Worm (Caenorhabditis elegans): Measurements from ENCODE around the gene sdz-11.
A peak's percentile ranks its signal among the peaks of the same experiment; 100 is the strongest.

sdz-11 gene

ce11 chrII:3748719-3749118, 3.4 kb downstream of the sdz-11 start, which contains the start of gene fbxb-90:
TSS of gene fbxb-90 (minus strand) at chrII:3748819.
- no peak for TF ChIP-seq tbx-2 (tag; optimal IDR thresholded peaks at IDR 0.05)
- no peak for TF ChIP-seq grh-1 (GFP tag; IDR thresholded peaks at IDR 0.05)
- TF ChIP-seq nhr-19 (GFP tag; conservative IDR thresholded peaks at IDR 0.05), result no peak
- no peak for TF ChIP-seq nhr-77 (tag; optimal IDR thresholded peaks at IDR 0.05)
- TF ChIP-seq nhr-47 (tag; optimal IDR thresholded peaks at IDR 0.05), result no peak
- TF ChIP-seq egl-27 (tag; optimal IDR thresholded peaks at IDR 0.05), result no peak
- no peak for TF ChIP-seq lin-39 (tag; optimal IDR thresholded peaks at IDR 0.05)
- no peak for TF ChIP-seq nhr-84 (tag; optimal IDR thresholded peaks at IDR 0.05)
- no peak for TF ChIP-seq lin-35 (GFP tag; optimal IDR thresholded peaks at IDR 0.05)
- no peak for TF ChIP-seq sptf-1 (tag; optimal IDR thresholded peaks at IDR 0.05)
- no peak for TF ChIP-seq nhr-90 (tag; optimal IDR thresholded peaks at IDR 0.05; ENCODE audit: poor library complexity)
- TF ChIP-seq unc-62 (GFP tag; optimal IDR thresholded peaks at IDR 0.05), result no peak
- no peak for TF ChIP-seq vab-15 (tag; optimal IDR thresholded peaks at IDR 0.05)
- no peak for TF ChIP-seq xbp-1 (tag; optimal IDR thresholded peaks at IDR 0.05)
- no peak for TF ChIP-seq efl-1 (optimal IDR thresholded peaks at IDR 0.05)
- TF ChIP-seq efl-1 (GFP tag; optimal IDR thresholded peaks at IDR 0.05 in 1 of 2), result no peak
- no peak for TF ChIP-seq lin-14 (GFP tag; optimal IDR thresholded peaks at IDR 0.05)
- TF ChIP-seq fkh-4 (tag; optimal IDR thresholded peaks at IDR 0.05; ENCODE audit: borderline replicate concordance), result no peak
- TF ChIP-seq nhr-76 (tag; optimal IDR thresholded peaks at IDR 0.05), result no peak
- TF ChIP-seq elt-3 (tag; optimal IDR thresholded peaks at IDR 0.05), result no peak
- TF ChIP-seq fos-1 (tag; optimal IDR thresholded peaks at IDR 0.05), result no peak

- TF ChIP-seq alr-1 (tag; optimal IDR thresholded peaks at IDR 0.05; ENCODE audit: borderline replicate concordance), result no peak
- no peak for TF ChIP-seq nhr-19 (GFP tag; conservative IDR thresholded peaks at IDR 0.05)
- no peak for TF ChIP-seq C04F5.9 (tag; optimal IDR thresholded peaks at IDR 0.05)
- TF ChIP-seq mef-2 (tag; optimal IDR thresholded peaks at IDR 0.05), result no peak
Observed at ce11 chrII:3747405-3747804, 4.7 kb downstream of the sdz-11 start, which contains the start of gene fbxb-92. TSS of gene fbxb-92 (minus strand) at chrII:3747505.

DNA sequence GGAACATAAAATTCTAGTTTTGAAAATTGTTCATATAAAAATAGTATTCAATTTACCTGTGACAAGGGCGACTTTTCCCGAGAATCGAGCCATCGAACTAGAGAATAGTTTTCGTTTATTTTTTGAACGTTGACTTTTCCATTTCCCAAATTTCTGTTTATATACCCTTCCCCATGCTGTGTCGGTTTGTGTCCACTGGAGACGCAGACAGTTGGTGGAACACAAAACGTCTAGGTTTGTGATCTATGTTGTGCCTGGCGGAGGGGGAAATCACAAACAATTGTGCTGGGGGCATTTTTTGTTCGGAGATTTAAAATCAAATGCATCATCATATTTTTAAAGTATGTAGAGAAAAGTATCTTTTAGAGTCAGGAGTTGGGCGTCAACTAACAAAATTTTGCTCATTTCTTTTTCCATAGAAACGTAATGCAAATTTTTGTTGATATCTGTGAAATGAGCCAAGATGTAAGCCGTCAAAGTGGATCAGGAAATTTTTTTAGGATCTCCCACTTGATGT, 8.3 kb downstream of the sdz-11 start, which contains the start of gene nta-1:
Gene nta-1, minus strand, starts transcription at position 131 of the 517 bp plus-strand sequence.
- TF ChIP-seq nhr-11 (tag; optimal IDR thresholded peaks at IDR 0.05), result no peak
- peak in 1 of 2 experiments; percentile 39 for TF ChIP-seq lin-35 (GFP tag; optimal IDR thresholded peaks at IDR 0.05)
- peak in 1 of 2 experiments; percentile 22 for TF ChIP-seq mdl-1 (tag; optimal IDR thresholded peaks at IDR 0.05)
- TF ChIP-seq fkh-4 (tag; optimal IDR thresholded peaks at IDR 0.05; ENCODE audit: borderline replicate concordance), result no peak
- TF ChIP-seq swsn-7 (tag; optimal IDR thresholded peaks at IDR 0.05), result no peak
- TF ChIP-seq nhr-19 (GFP tag; conservative IDR thresholded peaks at IDR 0.05), result no peak
- no peak for TF ChIP-seq ceh-90 (tag; optimal IDR thresholded peaks at IDR 0.05)
- TF ChIP-seq tbx-2 (tag; optimal IDR thresholded peaks at IDR 0.05), result no peak
- no peak for TF ChIP-seq efl-1 (optimal IDR thresholded peaks at IDR 0.05)
- TF ChIP-seq efl-1 (GFP tag; optimal IDR thresholded peaks at IDR 0.05 in 1 of 2), result peak in 1 of 2 experiments; percentile 4
- peak; percentile 85 for TF ChIP-seq nhr-20 (tag; optimal IDR thresholded peaks at IDR 0.05)
- peak; percentile 75 for TF ChIP-seq lin-14 (GFP tag; optimal IDR thresholded peaks at IDR 0.05)
- TF ChIP-seq elt-2 (tag; optimal IDR thresholded peaks at IDR 0.05), result peak; percentile 20
- no peak for TF ChIP-seq lir-3 (tag; optimal IDR thresholded peaks at IDR 0.05; ENCODE audit: poor library complexity)
- no peak for TF ChIP-seq lin-13 (GFP tag; optimal IDR thresholded peaks at IDR 0.05)

DNA sequence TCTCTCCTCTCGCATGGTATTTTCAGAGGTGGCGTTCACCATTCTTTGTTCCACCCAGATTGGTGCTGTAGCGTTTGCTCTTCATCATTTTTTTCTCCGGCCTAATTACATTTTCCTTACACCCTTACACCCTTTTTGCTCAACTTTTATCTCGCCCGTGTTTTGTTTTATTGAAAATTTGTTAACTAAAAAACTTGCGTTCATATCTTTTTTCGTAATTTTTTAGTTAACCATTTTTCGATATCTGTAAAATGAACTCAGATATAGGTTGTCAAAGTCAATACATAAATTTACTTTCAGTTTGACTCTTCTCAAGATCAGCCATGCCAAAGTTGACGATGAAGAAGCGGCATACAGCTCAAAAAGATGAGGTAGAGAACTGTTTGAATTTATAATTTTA, 10.5 kb downstream of the sdz-11 start, which contains the start of gene F12E12.1:
Gene F12E12.1, plus strand, starts transcription at position 301 of the 400 bp plus-strand sequence.
- no peak for TF ChIP-seq efl-3 (GFP tag; optimal IDR thresholded peaks at IDR 0.05)
- TF ChIP-seq tlp-1 (tag; optimal IDR thresholded peaks at IDR 0.05), result no peak
- TF ChIP-seq efl-1 (optimal IDR thresholded peaks at IDR 0.05), result no peak
- no peak for TF ChIP-seq efl-1 (GFP tag; optimal IDR thresholded peaks at IDR 0.05 in 1 of 2)
- TF ChIP-seq snpc-4 (tag; optimal IDR thresholded peaks at IDR 0.05), result no peak
- no peak for TF ChIP-seq ama-1 (optimal IDR thresholded peaks at IDR 0.05)
- TF ChIP-seq nhr-47 (tag; optimal IDR thresholded peaks at IDR 0.05), result no peak
- no peak for TF ChIP-seq skn-1 (tag; optimal IDR thresholded peaks at IDR 0.05)
